Fruit fly (Drosophila melanogaster) whole organism, wandering third instar larva: ENCODE measurements around the gene CG31817.

Experiments
- Abd-B ChIP-seq: fragments of >200 bp; optimal IDR thresholded peaks from 2 replicates; lab custom pipeline; 2017; ENCODE audit warnings: missing biosample characterization, missing genetic modification characterization
- CG32264 ChIP-seq: fragments of 200-800 bp; sonication (Bioruptor generic); optimal IDR thresholded peaks from 2 replicates; lab custom pipeline; 2016; ENCODE audit warnings: missing biosample characterization, missing genetic modification characterization
- CG9705 ChIP-seq: fragments of 200-800 bp; sonication (Bioruptor generic); optimal IDR thresholded peaks from 2 replicates; lab custom pipeline; 2018; ENCODE audit warnings: missing biosample characterization, mild to moderate bottlenecking, missing genetic modification characterization
- CrebA ChIP-seq: fragments of 200-800 bp; sonication (Bioruptor generic); optimal IDR thresholded peaks from 2 replicates; lab custom pipeline; 2016; ENCODE audit warnings: missing biosample characterization, mild to moderate bottlenecking, missing genetic modification characterization, borderline replicate concordance
- Dfd ChIP-seq: fragments of >200 bp; optimal IDR thresholded peaks from 2 replicates; lab custom pipeline; 2017; ENCODE audit warnings: missing biosample characterization, missing genetic modification characterization
- Dif ChIP-seq: fragments of 200-275, 200-300 bp; sonication (Bioruptor generic); optimal IDR thresholded peaks from 2 replicates; lab custom pipeline; 2018; ENCODE audit warnings: missing biosample characterization, missing genetic modification characterization; ENCODE audit not compliant: partially characterized antibody
- GATAd ChIP-seq: sonication (Bioruptor generic); optimal IDR thresholded peaks from 2 replicates; lab custom pipeline; 2016; ENCODE audit warnings: missing biosample characterization, missing genetic modification characterization
- HLH106 ChIP-seq: fragments of 200-800 bp; optimal IDR thresholded peaks from 3 replicates; lab custom pipeline; 2019; ENCODE audit warnings: missing biosample characterization, mild to moderate bottlenecking, missing genetic modification characterization, moderate library complexity
- Hnf4 ChIP-seq: fragments of 200-800 bp; sonication (Bioruptor generic); optimal IDR thresholded peaks from 2 replicates; lab custom pipeline; 2016; ENCODE audit warnings: missing biosample characterization, mild to moderate bottlenecking, missing genetic modification characterization
- Hr78 ChIP-seq: fragments of >200 bp; optimal IDR thresholded peaks from 2 replicates; lab custom pipeline; 2017; ENCODE audit warnings: missing biosample characterization, missing genetic modification characterization
- Hr83 ChIP-seq: fragments of 200-300 bp; sonication (Bioruptor generic); optimal IDR thresholded peaks from 2 replicates; lab custom pipeline; 2016; ENCODE audit warnings: missing biosample characterization, mild to moderate bottlenecking, missing genetic modification characterization, moderate library complexity; ENCODE audit not compliant: poor library complexity, severe bottlenecking
- Jra ChIP-seq: sonication (Bioruptor generic); optimal IDR thresholded peaks from 2 replicates; lab custom pipeline; 2016; ENCODE audit warnings: missing biosample characterization, missing genetic modification characterization
- Myc ChIP-seq: fragments of >200 bp; optimal IDR thresholded peaks from 2 replicates; lab custom pipeline; 2017
- N ChIP-seq: fragments of >200 bp; optimal IDR thresholded peaks from 2 replicates; lab custom pipeline; 2018; ENCODE audit warnings: missing biosample characterization, missing external identifiers, missing genetic modification characterization
- OdsH ChIP-seq: fragments of 200-800 bp; sonication (Bioruptor generic); optimal IDR thresholded peaks from 2 replicates; lab custom pipeline; 2016; ENCODE audit warnings: missing biosample characterization, mild to moderate bottlenecking, missing genetic modification characterization
- Rel ChIP-seq, 2 experiments: fragments of 200-800 bp; sonication (Bioruptor generic) in 1 of 2; optimal IDR thresholded peaks; 2 replicates in 1 of 2; 3 replicates in 1 of 2; lab custom pipeline; 2016 to 2019; ENCODE audit warnings: mild to moderate bottlenecking in 2 of 2, missing biosample characterization in 2 of 2, missing genetic modification characterization in 2 of 2, moderate library complexity in 1 of 2
- Sp1 ChIP-seq: fragments of 200-800 bp; sonication (Bioruptor generic); optimal IDR thresholded peaks from 3 replicates; lab custom pipeline; 2019; ENCODE audit warnings: missing biosample characterization, mild to moderate bottlenecking, missing genetic modification characterization, moderate library complexity
- Vsx2 ChIP-seq: fragments of 200-300, 225-300 bp; sonication (Bioruptor generic); optimal IDR thresholded peaks from 2 replicates; lab custom pipeline; 2018; ENCODE audit warnings: missing biosample characterization, missing genetic modification characterization; ENCODE audit not compliant: partially characterized antibody
- br ChIP-seq: fragments of 200-800 bp; sonication (Bioruptor generic); optimal IDR thresholded peaks from 2 replicates; lab custom pipeline; 2016; ENCODE audit warnings: missing biosample characterization, missing genetic modification characterization
- brk ChIP-seq: fragments of 200-800 bp; sonication (Bioruptor generic); optimal IDR thresholded peaks from 2 replicates; lab custom pipeline; 2016; ENCODE audit warnings: missing biosample characterization, mild to moderate bottlenecking, missing genetic modification characterization
- dl ChIP-seq, 2 experiments: fragments of 175-275, 200-275 bp in 1 of 2; fragments of 200-275 bp in 1 of 2; sonication (Bioruptor generic); optimal IDR thresholded peaks; lab custom pipeline; 2018; ENCODE audit warnings: mild to moderate bottlenecking in 2 of 2, missing biosample characterization in 2 of 2, missing genetic modification characterization in 2 of 2, moderate library complexity in 2 of 2; ENCODE audit not compliant: partially characterized antibody in 2 of 2, insufficient read depth in 1 of 2
- dmrt93B ChIP-seq: fragments of 200-800 bp; sonication (Bioruptor generic); optimal IDR thresholded peaks from 2 replicates; lab custom pipeline; 2018; ENCODE audit warnings: missing biosample characterization, mild to moderate bottlenecking, missing genetic modification characterization
- dsf ChIP-seq: sonication (Bioruptor generic); optimal IDR thresholded peaks from 2 replicates; lab custom pipeline; 2016; ENCODE audit warnings: missing biosample characterization, missing genetic modification characterization, borderline replicate concordance
- ey ChIP-seq: fragments of 200-800 bp; sonication (Bioruptor generic); optimal IDR thresholded peaks from 2 replicates; lab custom pipeline; 2016; ENCODE audit warnings: missing biosample characterization, missing genetic modification characterization
- foxo ChIP-seq, 2 experiments: fragments of 200-800 bp; sonication (Bioruptor generic); optimal IDR thresholded peaks; 2 replicates in 1 of 2; 3 replicates in 1 of 2; lab custom pipeline; 2016 to 2017; ENCODE audit warnings: missing biosample characterization in 2 of 2, missing genetic modification characterization in 2 of 2
- fru ChIP-seq: fragments of 200-800 bp; sonication (Bioruptor generic); optimal IDR thresholded peaks from 3 replicates; lab custom pipeline; 2016; ENCODE audit warnings: missing biosample characterization, mild to moderate bottlenecking, missing genetic modification characterization
- h ChIP-seq: fragments of 200-800 bp; sonication (Bioruptor generic); optimal IDR thresholded peaks from 3 replicates; lab custom pipeline; 2016; ENCODE audit warnings: missing biosample characterization, mild to moderate bottlenecking, missing genetic modification characterization
- jim ChIP-seq: fragments of 175-275, 200-325 bp; sonication (Bioruptor generic); optimal IDR thresholded peaks from 2 replicates; lab custom pipeline; 2016; ENCODE audit warnings: missing biosample characterization, mild to moderate bottlenecking, missing genetic modification characterization
- lola ChIP-seq: fragments of >200 bp; optimal IDR thresholded peaks from 2 replicates; lab custom pipeline; 2017; ENCODE audit warnings: missing biosample characterization, missing genetic modification characterization
- pan ChIP-seq: fragments of >200 bp; optimal IDR thresholded peaks from 2 replicates; lab custom pipeline; 2017
- psq ChIP-seq: fragments of 200-800 bp; sonication (Bioruptor generic); optimal IDR thresholded peaks from 3 replicates; lab custom pipeline; 2017; ENCODE audit warnings: missing biosample characterization, mild to moderate bottlenecking, missing genetic modification characterization, moderate library complexity
- rgr ChIP-seq: fragments of 200-800 bp; sonication (Bioruptor generic); optimal IDR thresholded peaks from 3 replicates; lab custom pipeline; 2016; ENCODE audit warnings: missing biosample characterization, mild to moderate bottlenecking, missing genetic modification characterization
- sage ChIP-seq: fragments of 200-800 bp; sonication (Bioruptor generic); optimal IDR thresholded peaks from 2 replicates; lab custom pipeline; 2016; ENCODE audit warnings: missing biosample characterization, mild to moderate bottlenecking, missing genetic modification characterization
- sv ChIP-seq: fragments of 200-800 bp; sonication (Bioruptor generic); optimal IDR thresholded peaks from 3 replicates; lab custom pipeline; 2016; ENCODE audit warnings: missing biosample characterization, missing genetic modification characterization
- tai ChIP-seq: sonication (Bioruptor generic); optimal IDR thresholded peaks from 2 replicates; lab custom pipeline; 2016; ENCODE audit warnings: missing biosample characterization, missing genetic modification characterization
- usp ChIP-seq: fragments of >200 bp; optimal IDR thresholded peaks from 2 replicates; lab custom pipeline; 2017; ENCODE audit warnings: missing biosample characterization, missing genetic modification characterization
- woc ChIP-seq: sonication (Bioruptor generic); optimal IDR thresholded peaks from 2 replicates; lab custom pipeline; 2016; ENCODE audit warnings: missing biosample characterization, mild to moderate bottlenecking, missing genetic modification characterization

Gene CG31817

dm6 chr2L:16317777-16318610 is 19.7 kb downstream of the CG31817 start (continued):
- TF ChIP-seq sv (GFP tag; lab: Kevin White, UChicago), result peak; percentile 35
- TF ChIP-seq, all 38 proteins: peak for 11

DNA sequence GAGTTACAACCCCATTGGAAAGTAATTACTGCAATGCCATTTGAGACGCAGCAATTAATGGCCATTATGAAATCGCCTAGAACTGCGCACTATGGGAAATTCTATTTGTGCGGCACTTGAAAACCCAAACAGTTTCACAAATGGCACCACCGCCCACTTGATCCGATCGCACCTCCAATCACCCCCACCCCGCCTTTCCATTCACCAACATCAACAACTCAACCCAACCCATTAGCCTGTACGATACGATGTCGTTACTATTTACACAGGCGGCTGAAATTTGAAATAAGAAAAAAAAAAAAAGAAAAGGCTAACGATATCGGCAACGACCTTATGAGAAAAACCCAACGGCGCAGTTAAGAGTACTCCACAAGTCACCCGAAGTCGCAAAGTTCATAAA is 20.6 kb downstream of the CG31817 start:
- TF ChIP-seq CrebA (GFP tag; lab: Kevin White, UChicago), result no peak
- no peak for TF ChIP-seq Hnf4 (GFP tag; lab: Kevin White, UChicago)
- no peak for TF ChIP-seq Rel (GFP tag; optimal IDR thresholded peaks at IDR 0.05; lab: Kevin White, UChicago)
- TF ChIP-seq Rel (tag; optimal IDR thresholded peaks at IDR 0.05; lab: Kevin White, UChicago), result no peak
- TF ChIP-seq CG32264 (GFP tag; lab: Kevin White, UChicago), result no peak

dm6 chr2L:16316410-16316809 is 21.3 kb downstream of the CG31817 start:
- TF ChIP-seq dmrt93B (GFP tag; lab: Kevin White, UChicago) (no peak), Rel (GFP tag; optimal IDR thresholded peaks at IDR 0.05; lab: Kevin White, UChicago) (no peak), Rel (tag; optimal IDR thresholded peaks at IDR 0.05; lab: Kevin White, UChicago) (peak; percentile 27), N (no peak), sage (GFP tag; lab: Kevin White, UChicago) (no peak)

- TF ChIP-seq pan (lab: Kevin White, UChicago) (no peak), dsf (no peak), CrebA (GFP tag; lab: Kevin White, UChicago) (no peak), Dfd (GFP tag; lab: Kevin White, UChicago) (no peak), Hr83 (no peak), jim (GFP tag; lab: Kevin White, UChicago) (no peak), ey (GFP tag; lab: Kevin White, UChicago) (no peak), CG9705 (no peak), HLH106 (tag; lab: Kevin White, UChicago) (no peak), fru (GFP tag; lab: Kevin White, UChicago) (no peak), woc (GFP tag; lab: Kevin White, UChicago) (no peak), rgr (GFP tag; lab: Kevin White, UChicago) (no peak), Sp1 (no peak), sv (GFP tag; lab: Kevin White, UChicago) (no peak), GATAd (no peak), Dif (GFP tag; lab: Kevin White, UChicago) (no peak), psq (GFP tag; lab: Kevin White, UChicago) (no peak)
- TF ChIP-seq, all 38 proteins: peak for 0
Measured at dm6 chr2L:16315844-16316243, 21.8 kb downstream of the CG31817 start.

DNA sequence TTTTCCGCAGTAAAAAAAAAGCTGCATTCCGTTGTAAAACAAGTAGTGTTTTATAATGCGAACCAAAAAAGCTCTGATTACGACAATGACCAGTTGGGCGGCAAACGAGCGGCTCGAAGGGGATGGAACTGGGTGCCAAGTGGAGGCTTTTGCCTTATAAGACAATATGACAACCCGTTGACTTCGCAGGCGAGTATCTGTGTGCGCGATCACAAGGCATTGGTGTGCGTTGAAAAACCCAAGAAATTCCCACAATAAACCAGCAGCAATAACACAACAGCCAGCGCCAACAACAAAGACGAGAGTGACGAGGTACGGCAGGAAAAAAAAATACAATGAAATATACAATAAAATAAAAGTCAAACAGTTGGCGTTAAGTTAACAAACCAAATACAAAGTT is 22.7 kb downstream of the CG31817 start:
- TF ChIP-seq sage (GFP tag; lab: Kevin White, UChicago), result peak; percentile 29
- TF ChIP-seq dl (GFP tag; optimal IDR thresholded peaks at IDR 0.05; lab: Kevin White, UChicago; ENCODE audit: insufficient read depth in 1 of 2, partially characterized antibody in 2 of 2), result peak; percentile 66 to 86
- TF ChIP-seq woc (GFP tag; lab: Kevin White, UChicago), result peak; percentile 0
- TF ChIP-seq N, result no peak
- TF ChIP-seq dsf, result no peak
- TF ChIP-seq rgr (GFP tag; lab: Kevin White, UChicago), result no peak
- TF ChIP-seq CrebA (GFP tag; lab: Kevin White, UChicago), result no peak
- TF ChIP-seq Myc (lab: Kevin White, UChicago), result no peak
- TF ChIP-seq Sp1, result peak; percentile 28
- TF ChIP-seq sv (GFP tag; lab: Kevin White, UChicago), result no peak
- no peak for TF ChIP-seq Hr78 (GFP tag; lab: Kevin White, UChicago)
- TF ChIP-seq GATAd, result no peak
- TF ChIP-seq ey (GFP tag; lab: Kevin White, UChicago), result no peak
- TF ChIP-seq Rel (GFP tag; optimal IDR thresholded peaks at IDR 0.05; lab: Kevin White, UChicago), result no peak
- TF ChIP-seq Rel (tag; optimal IDR thresholded peaks at IDR 0.05; lab: Kevin White, UChicago), result peak; percentile 95
- TF ChIP-seq lola (GFP tag; lab: Kevin White, UChicago), result no peak
- TF ChIP-seq Jra (GFP tag; lab: Kevin White, UChicago), result no peak
- no peak for TF ChIP-seq br (GFP tag; lab: Kevin White, UChicago)
- TF ChIP-seq Vsx2 (GFP tag; lab: Kevin White, UChicago), result no peak
- TF ChIP-seq h (GFP tag; lab: Kevin White, UChicago), result peak; percentile 31
- no peak for TF ChIP-seq Hnf4 (GFP tag; lab: Kevin White, UChicago)
- no peak for TF ChIP-seq usp (GFP tag; lab: Kevin White, UChicago)
- TF ChIP-seq psq (GFP tag; lab: Kevin White, UChicago), result no peak
- no peak for TF ChIP-seq Dif (GFP tag; lab: Kevin White, UChicago)
- TF ChIP-seq Hr83, result no peak
- TF ChIP-seq CG9705, result peak; percentile 18
- no peak for TF ChIP-seq OdsH (GFP tag; lab: Kevin White, UChicago)
- TF ChIP-seq fru (GFP tag; lab: Kevin White, UChicago), result peak; percentile 68
- TF ChIP-seq brk (GFP tag; lab: Kevin White, UChicago), result no peak
- TF ChIP-seq foxo (GFP tag; optimal IDR thresholded peaks at IDR 0.05; lab: Kevin White, UChicago), result peak in 1 of 2 experiments; percentile 23
- no peak for TF ChIP-seq tai
- TF ChIP-seq CG32264 (GFP tag; lab: Kevin White, UChicago), result no peak
- TF ChIP-seq Abd-B (GFP tag; lab: Kevin White, UChicago), result no peak
